Worm (Caenorhabditis elegans) whole organism, midembryonic: ENCODE results near the gene dod-23.

Source experiments
- T22C8.4 ChIP-seq: fragments of 200-800 bp; sonication (Bioruptor generic); IDR thresholded peaks from 2 replicates; pipeline ENCODE4 v1.3.6; 2022; ENCODE audit warnings: missing genetic modification characterization, missing compliant biosample characterization
- cog-1 ChIP-seq: sonication (generic microtip); optimal IDR thresholded peaks from 2 replicates; lab custom pipeline; 2016; ENCODE audit warnings: missing genetic modification characterization, missing compliant biosample characterization
- flt-1 ChIP-seq: fragments of 200-800 bp; sonication (Bioruptor generic); IDR thresholded peaks from 2 replicates; pipeline ENCODE4 v1.3.6; 2022; ENCODE audit warnings: missing genetic modification characterization, missing compliant biosample characterization
- klf-2 ChIP-seq: fragments of 200-800 bp; sonication (Bioruptor generic); conservative IDR thresholded peaks from 2 replicates; pipeline ENCODE4 v1.3.6; 2022; ENCODE audit warnings: missing genetic modification reagents, missing genetic modification characterization, missing compliant biosample characterization
- med-1 ChIP-seq: sonication (generic microtip); optimal IDR thresholded peaks from 2 replicates; lab custom pipeline; 2017; ENCODE audit warnings: missing genetic modification characterization, mild to moderate bottlenecking, missing compliant biosample characterization, antibody characterized with exemption, missing genetic modification reagents; ENCODE audit not compliant: insufficient read depth
- ref-1 ChIP-seq: fragments of 200-800 bp; sonication (Bioruptor generic); conservative IDR thresholded peaks from 2 replicates; pipeline ENCODE4 v1.3.6; 2022; ENCODE audit warnings: missing genetic modification reagents, missing genetic modification characterization, missing compliant biosample characterization
- tab-1 ChIP-seq: fragments of 200-800 bp; sonication (Bioruptor generic); IDR thresholded peaks from 2 replicates; pipeline ENCODE4 v1.3.6; 2022; ENCODE audit warnings: missing genetic modification characterization, missing compliant biosample characterization
- ztf-23 ChIP-seq: fragments of 200-800 bp; sonication (Bioruptor generic); IDR thresholded peaks from 2 replicates; pipeline ENCODE4 v1.3.6; 2022; ENCODE audit warnings: missing genetic modification reagents, missing genetic modification characterization, missing compliant biosample characterization
- ztf-29 ChIP-seq: fragments of 200-800 bp; sonication (Bioruptor generic); IDR thresholded peaks from 2 replicates; pipeline ENCODE4 v1.3.6; 2022; ENCODE audit warnings: missing genetic modification reagents, missing genetic modification characterization, missing compliant biosample characterization

Gene dod-23

ce11 chrII:8396041-8396440, 2.9 kb downstream of the dod-23 start, which contains the start of gene F49E12.7:
Gene F49E12.7, minus strand, starts transcription at chrII:8396141.
- TF ChIP-seq cog-1 (tag; lab: Kevin White, UChicago) (no peak), klf-2 (GFP tag; lab: Robert Waterston, UW) (no peak), flt-1 (GFP tag; lab: Robert Waterston, UW) (no peak), tab-1 (GFP tag; lab: Robert Waterston, UW) (no peak), med-1 (GFP tag; lab: Kevin White, UChicago) (no peak), ztf-29 (no peak), ref-1 (no peak), T22C8.4 (GFP tag; lab: Robert Waterston, UW) (no peak), ztf-23 (GFP tag; lab: Robert Waterston, UW) (no peak)

- TF ChIP-seq ztf-29 (no peak), ztf-23 (GFP tag; lab: Robert Waterston, UW) (no peak), tab-1 (GFP tag; lab: Robert Waterston, UW) (no peak), klf-2 (GFP tag; lab: Robert Waterston, UW) (no peak), med-1 (GFP tag; lab: Kevin White, UChicago) (no peak), flt-1 (GFP tag; lab: Robert Waterston, UW) (no peak), cog-1 (tag; lab: Kevin White, UChicago) (no peak), ref-1 (no peak)
Measured at ce11 chrII:8394205-8394604, 4.8 kb downstream of the dod-23 start, which contains the start of gene F49E12.8. Gene F49E12.8, minus strand, starts transcription at chrII:8394305.

DNA sequence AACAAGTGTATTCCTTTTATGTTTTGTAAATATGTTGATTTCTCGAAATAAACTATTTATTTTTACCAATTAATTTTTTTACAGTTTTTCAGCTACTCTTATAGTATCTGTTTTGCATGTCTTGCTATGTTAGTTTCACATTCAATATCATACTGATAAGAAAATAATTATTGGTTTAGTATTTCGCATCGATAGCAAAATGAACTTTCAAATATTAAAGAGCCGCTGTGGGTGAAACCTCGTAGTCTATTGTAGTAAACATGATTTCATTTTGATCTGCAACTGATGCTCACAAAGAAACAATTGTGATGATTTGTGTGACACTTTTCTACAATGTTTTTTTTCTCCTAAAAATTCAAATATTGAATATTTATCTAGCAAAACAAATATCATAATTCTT, 6.7 kb downstream of the dod-23 start:
- TF ChIP-seq T22C8.4 (GFP tag; lab: Robert Waterston, UW): no peak
- no peak for TF ChIP-seq ref-1
- no peak for TF ChIP-seq cog-1 (tag; lab: Kevin White, UChicago)
- no peak for TF ChIP-seq ztf-23 (GFP tag; lab: Robert Waterston, UW)
- no peak for TF ChIP-seq flt-1 (GFP tag; lab: Robert Waterston, UW)
- no peak for TF ChIP-seq ztf-29

- TF ChIP-seq ref-1 (no peak), ztf-29 (no peak), tab-1 (GFP tag; lab: Robert Waterston, UW) (no peak)
Measured at ce11 chrII:8390751-8391150, 8.2 kb downstream of the dod-23 start, which contains the start of gene F49E12.10. Gene F49E12.10, plus strand, starts transcription at chrII:8391051.

ce11 chrII:8388001-8388513, 10.9 kb downstream of the dod-23 start, which contains the start of gene drd-1:
Gene drd-1, plus strand, starts transcription at chrII:8388051.
- TF ChIP-seq T22C8.4 (GFP tag; lab: Robert Waterston, UW) (no peak), flt-1 (GFP tag; lab: Robert Waterston, UW) (no peak), tab-1 (GFP tag; lab: Robert Waterston, UW) (no peak), ztf-23 (GFP tag; lab: Robert Waterston, UW) (no peak), klf-2 (GFP tag; lab: Robert Waterston, UW) (no peak), ref-1 (no peak), ztf-29 (no peak), med-1 (GFP tag; lab: Kevin White, UChicago) (no peak)

ce11 chrII:8386897-8387296, 12.1 kb downstream of the dod-23 start:
- TF ChIP-seq ztf-23 (GFP tag; lab: Robert Waterston, UW): no peak
- TF ChIP-seq ztf-29: no peak
- TF ChIP-seq T22C8.4 (GFP tag; lab: Robert Waterston, UW): no peak
- no peak for TF ChIP-seq klf-2 (GFP tag; lab: Robert Waterston, UW)
- no peak for TF ChIP-seq flt-1 (GFP tag; lab: Robert Waterston, UW)
- no peak for TF ChIP-seq tab-1 (GFP tag; lab: Robert Waterston, UW)
- TF ChIP-seq ref-1: no peak
- no peak for TF ChIP-seq cog-1 (tag; lab: Kevin White, UChicago)
- no peak for TF ChIP-seq med-1 (GFP tag; lab: Kevin White, UChicago)

DNA sequence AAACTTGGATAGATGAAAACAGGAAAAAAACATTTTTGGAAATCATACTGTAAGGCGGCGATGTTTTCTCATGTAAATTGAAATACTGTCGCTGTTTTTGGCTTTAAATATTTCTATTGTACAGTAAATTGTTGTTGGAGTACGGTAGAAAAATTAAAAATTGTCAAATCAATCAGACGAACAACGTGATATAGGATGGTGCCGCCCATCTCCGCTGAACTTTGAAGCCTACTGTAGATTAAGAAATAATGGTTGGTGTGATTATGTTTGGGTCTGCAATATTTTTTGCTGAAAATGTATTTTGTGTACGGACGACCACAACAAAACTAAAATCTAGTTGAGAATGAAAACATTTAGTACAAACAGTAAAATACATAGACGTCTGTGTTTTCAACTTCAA, 13.4 kb downstream of the dod-23 start:
- TF ChIP-seq med-1 (GFP tag; lab: Kevin White, UChicago): no peak
- TF ChIP-seq ref-1: no peak
- TF ChIP-seq T22C8.4 (GFP tag; lab: Robert Waterston, UW): no peak
- TF ChIP-seq ztf-29: no peak

DNA sequence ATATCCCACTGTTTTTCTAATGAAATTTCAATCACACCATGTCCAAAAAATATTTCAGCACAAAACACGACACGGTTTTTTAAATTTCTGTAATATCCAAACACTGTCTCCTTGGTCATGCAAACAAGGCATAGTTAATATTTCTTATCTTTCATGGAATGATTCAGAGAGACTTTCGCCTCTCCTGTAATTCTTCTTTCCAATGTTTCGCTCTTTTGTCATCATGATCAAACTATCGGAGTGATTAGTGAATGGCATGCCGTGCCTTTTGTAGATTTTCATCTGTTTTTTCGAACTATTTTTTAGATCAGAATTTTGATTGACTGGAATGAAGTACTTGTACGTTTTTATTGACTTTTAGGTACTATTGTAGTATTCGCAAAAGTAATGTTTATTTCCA, 14.6 kb downstream of the dod-23 start:
- no peak for TF ChIP-seq ztf-29
- no peak for TF ChIP-seq klf-2 (GFP tag; lab: Robert Waterston, UW)
- TF ChIP-seq cog-1 (tag; lab: Kevin White, UChicago): no peak
- no peak for TF ChIP-seq tab-1 (GFP tag; lab: Robert Waterston, UW)
- no peak for TF ChIP-seq flt-1 (GFP tag; lab: Robert Waterston, UW)
- no peak for TF ChIP-seq med-1 (GFP tag; lab: Kevin White, UChicago)
- TF ChIP-seq ztf-23 (GFP tag; lab: Robert Waterston, UW): no peak
- TF ChIP-seq ref-1: no peak

DNA sequence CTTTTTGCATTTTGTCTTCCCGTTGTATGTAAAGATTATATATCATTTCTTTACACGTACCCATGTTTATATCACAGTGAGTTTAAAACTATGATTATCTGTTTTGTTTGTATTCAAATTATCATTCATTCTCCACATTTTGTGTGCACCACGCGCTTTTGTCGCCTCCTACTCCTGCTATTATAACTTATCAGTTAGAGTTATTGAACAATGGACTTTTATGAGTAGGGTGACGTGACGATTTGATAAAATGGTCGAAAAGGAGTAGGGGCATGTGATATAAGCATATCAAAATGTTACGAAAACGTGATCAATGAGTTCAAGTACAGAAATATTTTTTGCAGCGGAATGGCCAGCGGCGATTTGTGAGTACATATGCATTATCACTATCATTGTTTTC, 16.1 kb downstream of the dod-23 start:
- TF ChIP-seq med-1 (GFP tag; lab: Kevin White, UChicago) (no peak), klf-2 (GFP tag; lab: Robert Waterston, UW) (no peak), ztf-29 (no peak), ref-1 (no peak), flt-1 (GFP tag; lab: Robert Waterston, UW) (no peak), ztf-23 (GFP tag; lab: Robert Waterston, UW) (no peak), tab-1 (GFP tag; lab: Robert Waterston, UW) (no peak), cog-1 (tag; lab: Kevin White, UChicago) (no peak), T22C8.4 (GFP tag; lab: Robert Waterston, UW) (no peak)

- TF ChIP-seq ztf-23 (GFP tag; lab: Robert Waterston, UW) (no peak), flt-1 (GFP tag; lab: Robert Waterston, UW) (no peak), ztf-29 (no peak), ref-1 (no peak), T22C8.4 (GFP tag; lab: Robert Waterston, UW) (no peak), tab-1 (GFP tag; lab: Robert Waterston, UW) (no peak), klf-2 (GFP tag; lab: Robert Waterston, UW) (no peak), cog-1 (tag; lab: Kevin White, UChicago) (no peak), med-1 (GFP tag; lab: Kevin White, UChicago) (no peak)
Measured at ce11 chrII:8381197-8381596, 17.8 kb downstream of the dod-23 start, which contains the start of gene F49E12.12. Gene F49E12.12, plus strand, starts transcription at chrII:8381497.
